Worm (Caenorhabditis elegans): ENCODE measurements around the gene T01H3.5.

The T01H3.5 gene

DNA sequence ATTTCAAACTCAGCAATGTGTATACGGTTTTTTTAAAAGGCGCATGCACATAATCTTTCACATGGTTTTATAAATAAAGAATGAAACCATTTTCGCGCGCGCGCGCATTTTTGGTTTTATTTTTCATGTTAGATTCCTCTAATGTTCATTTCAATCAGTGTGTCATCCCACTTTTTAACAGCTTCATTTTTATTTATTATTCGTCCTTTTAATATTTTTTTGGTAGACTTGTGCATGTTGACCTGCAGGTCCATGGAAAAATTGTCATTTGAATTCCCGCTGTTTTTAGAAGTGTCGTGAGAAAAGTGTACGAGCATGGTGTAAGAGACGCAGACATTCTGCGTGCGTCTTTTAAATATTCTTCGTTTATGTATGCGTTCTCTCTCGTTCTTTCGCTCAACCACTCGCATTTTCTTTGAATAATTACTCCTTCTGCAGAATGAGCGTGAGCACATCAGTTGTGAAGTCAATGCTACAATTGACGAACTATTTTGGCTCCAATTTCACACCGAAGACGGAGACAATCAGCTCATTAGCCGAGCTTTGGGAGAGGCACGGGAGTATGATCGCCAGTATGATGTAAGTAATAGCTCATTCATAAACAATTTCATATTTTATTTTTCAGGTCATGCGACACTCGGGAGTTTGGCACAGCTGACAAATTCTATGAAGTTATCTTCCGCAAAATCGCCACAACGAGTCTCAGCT is 19.0 kb upstream of the T01H3.5 start, which contains the start of gene lin-5 (continued):
- TF ChIP-seq unc-98 (GFP tag; IDR thresholded peaks at IDR 0.05): no peak
- no peak for TF ChIP-seq nhr-84 (tag; optimal IDR thresholded peaks at IDR 0.05)

DNA sequence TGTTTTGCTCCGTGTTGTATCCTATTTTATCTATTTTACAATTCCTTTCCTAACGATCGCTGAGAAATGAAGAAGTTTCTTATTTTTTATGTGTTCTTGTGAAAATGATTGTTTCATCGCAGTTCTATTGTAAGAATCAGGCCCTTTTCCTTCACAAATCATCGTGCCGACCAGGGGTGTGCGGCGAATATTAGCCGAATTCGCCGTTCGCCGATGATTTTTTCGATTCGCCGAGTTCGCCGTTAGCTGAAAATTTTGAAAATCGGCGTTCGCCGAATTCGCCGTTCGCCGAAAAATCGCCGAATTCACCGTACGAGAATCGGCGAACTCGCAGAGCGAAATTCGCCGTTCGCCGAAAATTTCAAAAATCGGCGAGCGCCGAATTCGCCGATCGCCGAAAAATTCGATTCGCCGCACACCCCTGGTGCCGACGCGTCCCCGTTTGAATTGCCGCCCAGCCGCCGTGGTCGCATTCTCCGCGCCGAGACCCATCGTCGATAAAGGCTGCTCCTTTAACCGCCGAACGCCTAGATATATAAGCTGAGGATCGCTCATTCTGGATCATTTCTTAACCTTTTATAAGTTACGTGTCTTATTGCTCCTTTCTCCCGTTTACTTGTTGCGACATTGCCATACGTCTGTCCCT is 15.8 kb upstream of the T01H3.5 start:
- TF ChIP-seq lin-15B (tag; optimal IDR thresholded peaks at IDR 0.05) (peak; percentile 19), efl-1 (optimal IDR thresholded peaks at IDR 0.05) (peak in 1 of 2 experiments; percentile 23), efl-1 (GFP tag; optimal IDR thresholded peaks at IDR 0.05 in 1 of 2) (peak; percentile 54 to 89), ztf-11 (tag; optimal IDR thresholded peaks at IDR 0.05) (no peak)

DNA sequence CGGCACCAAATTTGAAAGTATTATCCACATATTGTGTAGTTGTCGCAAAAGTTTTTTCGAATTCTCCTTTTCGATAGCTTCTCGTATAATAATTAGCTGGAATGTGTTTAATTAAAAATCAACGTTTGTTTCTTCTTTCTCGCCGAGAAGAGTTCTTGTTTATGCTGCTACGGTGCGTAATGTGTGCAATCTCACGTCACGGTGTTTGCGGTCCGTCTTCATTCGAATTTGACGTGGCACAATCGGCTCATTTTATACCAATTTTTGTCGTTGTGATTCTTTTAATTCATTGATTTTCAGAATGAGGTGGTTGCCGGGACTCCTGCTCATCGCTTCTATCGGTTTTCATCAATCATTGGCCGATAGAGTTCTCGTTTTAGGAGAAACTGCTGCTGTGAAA is 15.2 kb upstream of the T01H3.5 start, which contains the start of gene ostb-1:
Gene ostb-1, plus strand, starts transcription at position 301 of the 400 bp plus-strand sequence.
- TF ChIP-seq efl-3 (GFP tag; optimal IDR thresholded peaks at IDR 0.05): no peak
- peak; percentile 4 for TF ChIP-seq elt-2 (tag; optimal IDR thresholded peaks at IDR 0.05)
- no peak for TF ChIP-seq fos-1 (tag; optimal IDR thresholded peaks at IDR 0.05)
- TF ChIP-seq ceh-8 (GFP tag; optimal IDR thresholded peaks at IDR 0.05): no peak
- no peak for TF ChIP-seq ceh-63 (GFP tag; optimal IDR thresholded peaks at IDR 0.05)
- peak; percentile 20 for TF ChIP-seq snu-23 (GFP tag; optimal IDR thresholded peaks at IDR 0.05)
- no peak for TF ChIP-seq tbx-2 (tag; optimal IDR thresholded peaks at IDR 0.05)
- no peak for TF ChIP-seq fkh-8 (tag; optimal IDR thresholded peaks at IDR 0.05)
- TF ChIP-seq jun-1 (tag; optimal IDR thresholded peaks at IDR 0.05): no peak
- TF ChIP-seq egl-27 (tag; optimal IDR thresholded peaks at IDR 0.05): no peak
- TF ChIP-seq mdl-1 (tag; optimal IDR thresholded peaks at IDR 0.05): no peak
- TF ChIP-seq hlh-17 (GFP tag; optimal IDR thresholded peaks at IDR 0.05; ENCODE audit: borderline replicate concordance): no peak
- no peak for TF ChIP-seq Y116A8C.19 (tag; optimal IDR thresholded peaks at IDR 0.05; ENCODE audit: borderline replicate concordance)
- TF ChIP-seq sptf-1 (tag; optimal IDR thresholded peaks at IDR 0.05): no peak
- TF ChIP-seq ces-1 (GFP tag; optimal IDR thresholded peaks at IDR 0.05): no peak
- peak; percentile 20 for TF ChIP-seq rnt-1 (tag; optimal IDR thresholded peaks at IDR 0.05)
- TF ChIP-seq C16A3.4 (tag; optimal IDR thresholded peaks at IDR 0.05): no peak
- TF ChIP-seq nhr-11 (tag; optimal IDR thresholded peaks at IDR 0.05): no peak
- no peak for TF ChIP-seq mef-2 (tag; optimal IDR thresholded peaks at IDR 0.05)
- peak; percentile 9 for TF ChIP-seq unc-130 (tag; optimal IDR thresholded peaks at IDR 0.05)
- no peak for TF ChIP-seq ceh-88 (GFP tag; IDR thresholded peaks at IDR 0.05)
- no peak for TF ChIP-seq mab-9 (GFP tag; IDR thresholded peaks at IDR 0.05)
- TF ChIP-seq sup-37 (GFP tag; optimal IDR thresholded peaks at IDR 0.05): no peak
- no peak for TF ChIP-seq nhr-85 (tag)
- TF ChIP-seq lin-35 (GFP tag; optimal IDR thresholded peaks at IDR 0.05): peak; percentile 46 to 66
- no peak for TF ChIP-seq nhr-77 (tag; optimal IDR thresholded peaks at IDR 0.05)
- TF ChIP-seq unc-30 (tag; optimal IDR thresholded peaks at IDR 0.05): no peak
- no peak for TF ChIP-seq ama-1 (optimal IDR thresholded peaks at IDR 0.05)
- TF ChIP-seq dsc-1 (tag; optimal IDR thresholded peaks at IDR 0.05): no peak
- peak; percentile 85 for TF ChIP-seq F16B12.6 (tag; optimal IDR thresholded peaks at IDR 0.05)
- no peak for TF ChIP-seq lin-15B (tag; optimal IDR thresholded peaks at IDR 0.05)
- no peak for TF ChIP-seq elt-3 (tag; optimal IDR thresholded peaks at IDR 0.05)
- TF ChIP-seq vab-15 (tag; optimal IDR thresholded peaks at IDR 0.05): peak; percentile 4
- TF ChIP-seq grh-1 (GFP tag; IDR thresholded peaks at IDR 0.05): no peak
- no peak for TF ChIP-seq lin-13 (GFP tag; optimal IDR thresholded peaks at IDR 0.05)
- peak; percentile 58 for TF ChIP-seq mep-1 (tag; optimal IDR thresholded peaks at IDR 0.05)
- no peak for TF ChIP-seq nhr-12 (tag; optimal IDR thresholded peaks at IDR 0.05)
- TF ChIP-seq irx-1 (tag; optimal IDR thresholded peaks at IDR 0.05): no peak
- TF ChIP-seq pqm-1 (tag; optimal IDR thresholded peaks at IDR 0.05): no peak
- no peak for TF ChIP-seq ztf-11 (tag; optimal IDR thresholded peaks at IDR 0.05)
- TF ChIP-seq nhr-76 (tag; optimal IDR thresholded peaks at IDR 0.05): no peak
- peak; percentile 32 to 55 (median 55) for TF ChIP-seq dpl-1 (GFP tag; optimal IDR thresholded peaks at IDR 0.05)
- TF ChIP-seq unc-86 (tag; optimal IDR thresholded peaks at IDR 0.05): no peak
- no peak for TF ChIP-seq fkh-4 (tag; optimal IDR thresholded peaks at IDR 0.05; ENCODE audit: borderline replicate concordance)

Data from whole organism, L1 larva.